Fruit fly (Drosophila melanogaster) whole organism, embryonic: ENCODE measurements around the gene mahe.

Experiments used
- BtbVII ChIP-seq: fragments of 200-800 bp; sonication (Bioruptor generic); optimal IDR thresholded peaks from 3 replicates; lab custom pipeline; 2017; ENCODE audit warnings: missing biosample characterization, mild to moderate bottlenecking, missing genetic modification characterization
- CG10543 ChIP-seq: fragments of 200-800 bp; sonication (Bioruptor generic); optimal IDR thresholded peaks from 3 replicates; lab custom pipeline; 2017; ENCODE audit warnings: missing biosample characterization, mild to moderate bottlenecking, missing genetic modification characterization, moderate library complexity
- CG11695 ChIP-seq: fragments of 200-800 bp; sonication (Bioruptor generic); IDR thresholded peaks from 3 replicates; pipeline ENCODE4 v1.3.6; 2022; ENCODE audit warnings: missing biosample characterization, missing genetic modification characterization
- CG12155 ChIP-seq: fragments of 200-800 bp; sonication (Bioruptor generic); optimal IDR thresholded peaks from 3 replicates; lab custom pipeline; 2016; ENCODE audit warnings: missing biosample characterization, missing genetic modification characterization
- CG12659 ChIP-seq: fragments of 200-800 bp; sonication (Bioruptor generic); optimal IDR thresholded peaks from 3 replicates; lab custom pipeline; 2017; ENCODE audit warnings: mild to moderate bottlenecking, missing biosample characterization, missing genetic modification reagents, missing genetic modification characterization
- CG14710 ChIP-seq: fragments of 200-800 bp; sonication (Bioruptor generic); optimal IDR thresholded peaks from 3 replicates; lab custom pipeline; 2019; ENCODE audit warnings: missing biosample characterization, mild to moderate bottlenecking, missing genetic modification characterization, moderate library complexity
- CG15479 ChIP-seq: fragments of 200-800 bp; sonication (Bioruptor generic); optimal IDR thresholded peaks from 3 replicates; lab custom pipeline; 2019; ENCODE audit warnings: missing biosample characterization, mild to moderate bottlenecking, missing genetic modification characterization, moderate library complexity
- CG17186 ChIP-seq: fragments of 200-800 bp; sonication (Bioruptor generic); optimal IDR thresholded peaks from 3 replicates; lab custom pipeline; 2017; ENCODE audit warnings: missing biosample characterization, missing genetic modification reagents, missing genetic modification characterization
- CG17385 ChIP-seq: fragments of 200-800 bp; sonication (Bioruptor generic); optimal IDR thresholded peaks from 3 replicates; lab custom pipeline; 2018; ENCODE audit warnings: missing biosample characterization, mild to moderate bottlenecking, missing genetic modification characterization
- CG2129 ChIP-seq: fragments of 200-800 bp; sonication (Bioruptor generic); IDR thresholded peaks from 2 replicates; pipeline ENCODE4 v1.3.6; 2022; ENCODE audit warnings: missing biosample characterization, missing genetic modification characterization; ENCODE audit not compliant: partially characterized antibody
- CG34224 ChIP-seq: fragments of 200-800 bp; sonication (Bioruptor generic); IDR thresholded peaks from 3 replicates; pipeline ENCODE4 v1.3.6; 2022; ENCODE audit warnings: missing biosample characterization, missing genetic modification characterization; ENCODE audit not compliant: partially characterized antibody
- CG34422 ChIP-seq: fragments of 200-800 bp; sonication (Bioruptor generic); IDR thresholded peaks from 3 replicates; pipeline ENCODE4 v1.3.6; 2022; ENCODE audit warnings: missing biosample characterization, missing genetic modification characterization
- CG42726 ChIP-seq: fragments of 200-800 bp; sonication (Bioruptor generic); IDR thresholded peaks from 2 replicates; pipeline ENCODE4 v1.3.6; 2022; ENCODE audit warnings: missing biosample characterization, missing genetic modification characterization; ENCODE audit not compliant: partially characterized antibody
- CG7987 ChIP-seq: fragments of 200-800 bp; sonication (Bioruptor generic); optimal IDR thresholded peaks from 2 replicates; lab custom pipeline; 2018; ENCODE audit warnings: missing biosample characterization, mild to moderate bottlenecking, missing genetic modification characterization, moderate library complexity
- Deaf1 ChIP-seq: fragments of 200-800 bp; optimal IDR thresholded peaks from 3 replicates; lab custom pipeline; 2019; ENCODE audit warnings: missing biosample characterization, mild to moderate bottlenecking, missing genetic modification characterization, moderate library complexity
- Dip2 ChIP-seq: fragments of 200-800 bp; sonication (Bioruptor generic); IDR thresholded peaks from 2 replicates; pipeline ENCODE4 v1.3.6; 2022; ENCODE audit warnings: missing biosample characterization, missing genetic modification characterization
- Dll ChIP-seq: fragments of 200-800 bp; sonication (Bioruptor generic); IDR thresholded peaks from 4 replicates; pipeline ENCODE4 v1.3.6; 2022; ENCODE audit warnings: missing biosample characterization, missing genetic modification characterization; ENCODE audit not compliant: partially characterized antibody
- Kr ChIP-seq: fragments of 200-800 bp; sonication (Bioruptor generic); optimal IDR thresholded peaks from 2 replicates; lab custom pipeline; 2017; ENCODE audit warnings: missing biosample characterization, mild to moderate bottlenecking, missing genetic modification characterization
- MBD-R2 ChIP-seq: fragments of 200-800 bp; sonication (Bioruptor generic); IDR thresholded peaks from 2 replicates; pipeline ENCODE4 v1.3.6; 2022; ENCODE audit warnings: missing biosample characterization, missing genetic modification characterization
- Rfx ChIP-seq: fragments of 200-800 bp; sonication (Bioruptor generic); IDR thresholded peaks from 2 replicates; pipeline ENCODE4 v1.3.6; 2022; ENCODE audit warnings: missing biosample characterization, missing genetic modification characterization
- Scr ChIP-seq: fragments of 200-800 bp; sonication (Bioruptor generic); IDR thresholded peaks from 2 replicates; pipeline ENCODE4 v1.3.6; 2022; ENCODE audit warnings: missing biosample characterization, missing genetic modification characterization; ENCODE audit not compliant: partially characterized antibody
- Sox100B ChIP-seq: fragments of 200-800 bp; sonication (Bioruptor generic); optimal IDR thresholded peaks from 3 replicates; lab custom pipeline; 2018; ENCODE audit warnings: missing biosample characterization, mild to moderate bottlenecking, missing genetic modification characterization
- Sry-δ ChIP-seq: fragments of 200-800 bp; sonication (Bioruptor generic); optimal IDR thresholded peaks from 2 replicates; lab custom pipeline; 2016; ENCODE audit warnings: missing biosample characterization, missing genetic modification characterization
- YL-1 ChIP-seq: fragments of 200-800 bp; sonication (Bioruptor generic); optimal IDR thresholded peaks from 3 replicates; lab custom pipeline; 2017; ENCODE audit warnings: missing biosample characterization, mild to moderate bottlenecking, missing genetic modification characterization
- ato ChIP-seq: fragments of 200-800 bp; sonication (Bioruptor generic); IDR thresholded peaks from 2 replicates; pipeline ENCODE4 v1.3.6; 2022; ENCODE audit warnings: missing biosample characterization, missing genetic modification characterization; ENCODE audit not compliant: partially characterized antibody
- bbx ChIP-seq: fragments of 200-800 bp; sonication (Bioruptor generic); IDR thresholded peaks from 2 replicates; pipeline ENCODE4 v1.3.6; 2022; ENCODE audit warnings: missing biosample characterization, missing genetic modification characterization; ENCODE audit not compliant: partially characterized antibody
- crc ChIP-seq: fragments of 200-800 bp; sonication (Bioruptor generic); optimal IDR thresholded peaks from 2 replicates; lab custom pipeline; 2016; ENCODE audit warnings: missing biosample characterization, missing genetic modification characterization
- crp ChIP-seq, 2 experiments: fragments of 200-800 bp; sonication (Bioruptor generic); optimal IDR thresholded peaks; 2 replicates in 1 of 2; 3 replicates in 1 of 2; lab custom pipeline; 2017; ENCODE audit warnings: missing biosample characterization in 2 of 2, missing genetic modification characterization in 2 of 2, mild to moderate bottlenecking in 1 of 2, moderate library complexity in 1 of 2
- dmrt99B ChIP-seq: fragments of 200-800 bp; sonication (Bioruptor generic); optimal IDR thresholded peaks from 2 replicates; lab custom pipeline; 2018; ENCODE audit warnings: missing biosample characterization, mild to moderate bottlenecking, missing genetic modification characterization, moderate library complexity
- gt ChIP-seq: fragments of 200-800 bp; sonication (Bioruptor generic); IDR thresholded peaks from 2 replicates; pipeline ENCODE4 v1.3.6; 2022; ENCODE audit warnings: missing biosample characterization, missing genetic modification characterization
- hb ChIP-seq: fragments of 200-800 bp; sonication (Bioruptor generic); IDR thresholded peaks from 3 replicates; pipeline ENCODE4 v1.3.6; 2022; ENCODE audit warnings: missing biosample characterization, missing genetic modification characterization; ENCODE audit not compliant: partially characterized antibody
- knrl ChIP-seq: fragments of 200-800 bp; sonication (Bioruptor generic); IDR thresholded peaks from 3 replicates; pipeline ENCODE4 v1.3.6; 2022; ENCODE audit warnings: missing biosample characterization, missing genetic modification characterization; ENCODE audit not compliant: partially characterized antibody
- mld ChIP-seq: fragments of 200-800 bp; sonication (Bioruptor generic); IDR thresholded peaks from 3 replicates; pipeline ENCODE4 v1.3.6; 2022; ENCODE audit warnings: missing biosample characterization, missing genetic modification characterization; ENCODE audit not compliant: partially characterized antibody
- nom ChIP-seq: fragments of 200-800 bp; sonication (Bioruptor generic); optimal IDR thresholded peaks from 2 replicates; lab custom pipeline; 2017; ENCODE audit warnings: missing biosample characterization, missing genetic modification characterization, mild to moderate bottlenecking, moderate library complexity, missing genetic modification reagents
- pan ChIP-seq, 4 experiments: fragments of >200 bp in 3 of 4; fragments of 200-800 bp in 1 of 4; sonication (Bioruptor generic) in 1 of 4; optimal IDR thresholded peaks in 3 of 4; IDR thresholded peaks in 1 of 4; 2 replicates each; pipeline versions ENCODE4 v1.3.6 to Lab custom; 2017 to 2022; ENCODE audit warnings: missing biosample characterization in 2 of 4, missing genetic modification characterization in 2 of 4, mixed read lengths in 1 of 4
- pnt ChIP-seq: fragments of 200-800 bp; sonication (Bioruptor generic); optimal IDR thresholded peaks from 3 replicates; lab custom pipeline; 2016; ENCODE audit warnings: missing biosample characterization, missing genetic modification characterization
- prd ChIP-seq, 3 experiments: fragments of >200 bp in 2 of 3; fragments of 200-800 bp in 1 of 3; sonication (Bioruptor generic) in 1 of 3; optimal IDR thresholded peaks in 2 of 3; IDR thresholded peaks in 1 of 3; 2 replicates in 2 of 3; 3 replicates in 1 of 3; pipeline versions ENCODE4 v1.3.6 to Lab custom; 2017 to 2022; ENCODE audit warnings: missing biosample characterization in 1 of 3, missing genetic modification characterization in 1 of 3
- pzg ChIP-seq: fragments of 200-800 bp; sonication (Bioruptor generic); optimal IDR thresholded peaks from 3 replicates; lab custom pipeline; 2018; ENCODE audit warnings: missing biosample characterization, mild to moderate bottlenecking, missing genetic modification characterization, moderate library complexity
- sens-2 ChIP-seq: fragments of 200-800 bp; sonication (Bioruptor generic); IDR thresholded peaks from 2 replicates; pipeline ENCODE4 v1.3.6; 2022; ENCODE audit warnings: missing biosample characterization, missing genetic modification characterization
- slbo ChIP-seq: fragments of 200-800 bp; sonication (Bioruptor generic); IDR thresholded peaks from 2 replicates; pipeline ENCODE4 v1.3.6; 2022; ENCODE audit warnings: missing biosample characterization, missing genetic modification characterization
- stwl ChIP-seq: fragments of 200-800 bp; sonication (Bioruptor generic); optimal IDR thresholded peaks from 3 replicates; lab custom pipeline; 2018; ENCODE audit warnings: missing biosample characterization, mild to moderate bottlenecking, missing genetic modification characterization, moderate library complexity
- sug ChIP-seq: fragments of 200-800 bp; optimal IDR thresholded peaks from 2 replicates; lab custom pipeline; 2019; ENCODE audit warnings: missing biosample characterization, mild to moderate bottlenecking, missing genetic modification characterization, moderate library complexity
- tio ChIP-seq: fragments of 200-800 bp; sonication (Bioruptor generic); optimal IDR thresholded peaks from 2 replicates; lab custom pipeline; 2017; ENCODE audit warnings: missing biosample characterization, missing genetic modification characterization, inconsistent platforms
- zen ChIP-seq: fragments of 200-800 bp; sonication (Bioruptor generic); optimal IDR thresholded peaks from 3 replicates; lab custom pipeline; 2018; ENCODE audit warnings: missing biosample characterization, mild to moderate bottlenecking, missing genetic modification characterization, moderate library complexity
- zen2 ChIP-seq: fragments of 200-800 bp; sonication (Bioruptor generic); IDR thresholded peaks from 3 replicates; pipeline ENCODE4 v1.3.6; 2022; ENCODE audit warnings: missing biosample characterization, missing genetic modification characterization; ENCODE audit not compliant: partially characterized antibody

The mahe gene

DNA sequence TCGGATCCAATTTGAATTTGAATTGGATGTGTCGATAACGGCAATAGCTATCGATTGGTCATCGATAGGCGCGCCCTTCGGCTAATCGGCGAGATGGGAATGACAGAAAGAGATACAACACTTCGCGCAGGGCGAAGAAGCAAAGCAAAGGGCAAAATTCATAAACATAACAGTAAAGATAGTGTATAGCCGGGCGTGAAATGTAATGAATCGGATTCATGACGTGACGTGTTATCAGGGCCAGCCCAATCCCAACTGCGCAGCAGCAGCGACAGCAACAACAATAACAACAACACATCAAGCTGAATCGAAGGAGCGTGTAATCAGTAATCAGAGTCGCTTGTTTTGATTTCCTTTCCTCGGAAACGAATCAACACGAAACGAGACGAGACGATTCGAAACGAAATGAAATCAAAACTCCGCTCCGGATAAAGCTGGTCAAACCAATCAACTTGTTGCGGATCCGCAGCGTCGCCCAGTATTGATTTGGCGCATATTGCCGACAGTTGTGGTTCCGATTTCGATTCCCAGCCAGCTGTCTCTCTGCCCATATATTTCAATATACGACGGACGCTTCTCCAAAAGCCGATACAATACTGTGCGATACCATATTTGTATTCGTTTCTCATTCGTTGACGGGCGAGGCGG lies 19.1 kb downstream of the mahe start, which contains the start of gene snz (continued):
- TF ChIP-seq CG17385 (GFP tag; lab: Kevin White, UChicago) (peak; percentile 1), zen2 (GFP tag; lab: Robert Waterston, UW) (peak; percentile 68; the same call in 2 of the 3 replicates), CG14710 (tag; lab: Kevin White, UChicago) (peak; percentile 15), CG15479 (GFP tag; lab: Kevin White, UChicago) (peak; percentile 48), Dll (GFP tag; lab: Robert Waterston, UW) (peak; percentile 77), gt (no peak), CG12155 (peak; percentile 70), crc (GFP tag; lab: Kevin White, UChicago) (no peak), YL-1 (GFP tag; lab: Kevin White, UChicago) (peak; percentile 6), prd (optimal IDR thresholded peaks at IDR 0.05; lab: Kevin White, UChicago) (no peak), prd (GFP tag; IDR thresholded peaks at IDR 0.05; lab: Robert Waterston, UW) (peak; percentile 5; the same call in 1 of the 3 replicates), sug (tag; lab: Kevin White, UChicago) (peak; percentile 77), Sox100B (GFP tag; lab: Kevin White, UChicago) (no peak), tio (GFP tag; lab: Kevin White, UChicago) (no peak), pzg (GFP tag; lab: Kevin White, UChicago) (peak; percentile 57), Rfx (GFP tag; lab: Robert Waterston, UW) (peak; percentile 55), nom (GFP tag; lab: Kevin White, UChicago) (peak; percentile 11), MBD-R2 (GFP tag; lab: Robert Waterston, UW) (peak; percentile 52; the same call in 1 of the 2 replicates), CG12659 (GFP tag; lab: Kevin White, UChicago) (peak; percentile 31), CG34422 (GFP tag; lab: Robert Waterston, UW) (peak; percentile 47; the same call in 1 of the 3 replicates), bbx (GFP tag; lab: Robert Waterston, UW) (peak; percentile 86), ato (GFP tag; lab: Robert Waterston, UW) (peak; percentile 50; the same call in 1 of the 2 replicates), mld (GFP tag; lab: Robert Waterston, UW) (peak; percentile 75), hb (GFP tag; lab: Robert Waterston, UW) (peak; percentile 75), dmrt99B (no peak), Deaf1 (tag; lab: Kevin White, UChicago) (peak; percentile 94), Kr (GFP tag; lab: Kevin White, UChicago) (no peak), Sry-δ (GFP tag; lab: Kevin White, UChicago) (peak; percentile 74), pan (optimal IDR thresholded peaks at IDR 0.05; lab: Kevin White, UChicago) (no peak), pan (GFP tag; optimal IDR thresholded peaks at IDR 0.05 in 1 of 2, IDR thresholded peaks at IDR 0.05 in 1 of 2) (peak in 1 of 2 experiments; percentile 19), CG42726 (GFP tag; lab: Robert Waterston, UW) (peak; percentile 42; the same call in 1 of the 2 replicates), CG2129 (peak; percentile 29; the same call in 1 of the 2 replicates), Scr (GFP tag; lab: Robert Waterston, UW) (peak; percentile 74), knrl (peak; percentile 57; the same call in 2 of the 3 replicates), pnt (GFP tag; lab: Kevin White, UChicago) (no peak), slbo (GFP tag; lab: Robert Waterston, UW) (0 out of 2 replicates have a peak, but pooled peaks have one; percentile 8), CG17186 (GFP tag; lab: Kevin White, UChicago) (peak; percentile 51), BtbVII (GFP tag; lab: Kevin White, UChicago) (peak; percentile 55), CG10543 (GFP tag; lab: Kevin White, UChicago) (peak; percentile 50), crp (GFP tag; optimal IDR thresholded peaks at IDR 0.05; lab: Kevin White, UChicago) (peak in 1 of 2 experiments; percentile 0), CG7987 (GFP tag; lab: Kevin White, UChicago) (peak; percentile 23), zen (tag; lab: Kevin White, UChicago) (no peak), CG11695 (no peak), stwl (tag; lab: Kevin White, UChicago) (peak; percentile 49), CG34224 (GFP tag; lab: Robert Waterston, UW) (peak; percentile 76), sens-2 (GFP tag; lab: Robert Waterston, UW) (no peak), Dip2 (GFP tag; lab: Robert Waterston, UW) (no peak)
